Fruit fly (Drosophila melanogaster): Measurements from ENCODE around the gene fws.

fws gene

dm6 chr2L:17471524-17471923 is 9.3 kb downstream of the fws start, which contains the start of gene Sgt:
TSS of gene Sgt (plus strand) at chr2L:17471603.
- no peak for TF ChIP-seq stc (GFP tag; IDR thresholded peaks at IDR 0.05)
- no peak for TF ChIP-seq bab2 (GFP tag; optimal IDR thresholded peaks at IDR 0.05)
- no peak for TF ChIP-seq CG11085 (GFP tag; IDR thresholded peaks at IDR 0.05)
- peak; percentile 37 for TF ChIP-seq cg (GFP tag; optimal IDR thresholded peaks at IDR 0.05)
- TF ChIP-seq HmgZ (tag; optimal IDR thresholded peaks at IDR 0.05): peak; percentile 11
- TF ChIP-seq CG9932 (GFP tag; IDR thresholded peaks at IDR 0.05): no peak
- TF ChIP-seq eyg (GFP tag; optimal IDR thresholded peaks at IDR 0.05): no peak
- peak; percentile 11 for TF ChIP-seq CG2120 (GFP tag; optimal IDR thresholded peaks at IDR 0.05)
- TF ChIP-seq Nf-YB (GFP tag; optimal IDR thresholded peaks at IDR 0.05): no peak
- no peak for TF ChIP-seq scrt (GFP tag; optimal IDR thresholded peaks at IDR 0.05)
- no peak for TF ChIP-seq jumu (GFP tag; optimal IDR thresholded peaks at IDR 0.05)
- peak; percentile 93 for TF ChIP-seq cwo (GFP tag; optimal IDR thresholded peaks at IDR 0.05)
- TF ChIP-seq grau (tag; optimal IDR thresholded peaks at IDR 0.05): peak; percentile 4
- TF ChIP-seq Trl (optimal IDR thresholded peaks at IDR 0.05): peak; percentile 41 to 59
- no peak for TF ChIP-seq Trl (GFP tag; optimal IDR thresholded peaks at IDR 0.05)
- TF ChIP-seq Sox100B (GFP tag; optimal IDR thresholded peaks at IDR 0.05): no peak
- TF ChIP-seq CG18011 (GFP tag; optimal IDR thresholded peaks at IDR 0.05): peak; percentile 10
- TF ChIP-seq CG3163 (GFP tag; optimal IDR thresholded peaks at IDR 0.05): peak; percentile 29
- no peak for TF ChIP-seq Deaf1 (tag; optimal IDR thresholded peaks at IDR 0.05)
- no peak for TF ChIP-seq Lim3 (GFP tag; IDR thresholded peaks at IDR 0.05)

- TF ChIP-seq ems (GFP tag; optimal IDR thresholded peaks at IDR 0.05): no peak
- TF ChIP-seq yki (optimal IDR thresholded peaks at IDR 0.05): no peak
- peak; percentile 62 for TF ChIP-seq HmgZ (tag; optimal IDR thresholded peaks at IDR 0.05)
- peak; percentile 26; the same call in 1 of the 2 replicates for TF ChIP-seq CG11085 (GFP tag; IDR thresholded peaks at IDR 0.05)
- peak; percentile 52 for TF ChIP-seq ash1 (GFP tag; optimal IDR thresholded peaks at IDR 0.05)
- TF ChIP-seq CG17568 (GFP tag; optimal IDR thresholded peaks at IDR 0.05): peak; percentile 70
- TF ChIP-seq CG11456 (GFP tag; IDR thresholded peaks at IDR 0.05): peak; percentile 73; the same call in 1 of the 3 replicates
- no peak for TF ChIP-seq CG7357 (GFP tag; IDR thresholded peaks at IDR 0.05)
- TF ChIP-seq CG10654 (GFP tag; optimal IDR thresholded peaks at IDR 0.05): no peak
- peak; percentile 59 for TF ChIP-seq pho (GFP tag; optimal IDR thresholded peaks at IDR 0.05)
- peak; percentile 88 for TF ChIP-seq Atf6 (GFP tag; IDR thresholded peaks at IDR 0.05)
- TF ChIP-seq Tbp (GFP tag; optimal IDR thresholded peaks at IDR 0.05): no peak
- peak; percentile 19 for TF ChIP-seq CG18476 (GFP tag; optimal IDR thresholded peaks at IDR 0.05)
- TF ChIP-seq CG8290 (GFP tag; optimal IDR thresholded peaks at IDR 0.05): no peak
- TF ChIP-seq CG8290 (tag; optimal IDR thresholded peaks at IDR 0.05): peak in 1 of 2 experiments; percentile 95
- no peak for TF ChIP-seq CG12219 (GFP tag; optimal IDR thresholded peaks at IDR 0.05)
- TF ChIP-seq chif (GFP tag; optimal IDR thresholded peaks at IDR 0.05): peak in 1 of 2 experiments; percentile 27
- TF ChIP-seq CG31365 (tag; optimal IDR thresholded peaks at IDR 0.05): peak; percentile 37
- peak; percentile 61 for TF ChIP-seq NK7.1 (GFP tag; optimal IDR thresholded peaks at IDR 0.05)
- TF ChIP-seq Sry-δ (GFP tag; optimal IDR thresholded peaks at IDR 0.05): peak; percentile 14
- TF ChIP-seq scrt (GFP tag; optimal IDR thresholded peaks at IDR 0.05): peak; percentile 58
- TF ChIP-seq chm (GFP tag; IDR thresholded peaks at IDR 0.05): no peak
- no peak for TF ChIP-seq sna (GFP tag; IDR thresholded peaks at IDR 0.05; ENCODE audit: partially characterized antibody)
- TF ChIP-seq btn (GFP tag; optimal IDR thresholded peaks at IDR 0.05): no peak
- TF ChIP-seq Myb (GFP tag; optimal IDR thresholded peaks at IDR 0.05): peak; percentile 35
- TF ChIP-seq tup (GFP tag; optimal IDR thresholded peaks at IDR 0.05): peak; percentile 14
- no peak for TF ChIP-seq dati (GFP tag; IDR thresholded peaks at IDR 0.05)
- peak in 1 of 2 experiments; percentile 6 for TF ChIP-seq insv (GFP tag; optimal IDR thresholded peaks at IDR 0.05)
- no peak for TF ChIP-seq Asciz (GFP tag; optimal IDR thresholded peaks at IDR 0.05)
- TF ChIP-seq seq (GFP tag; IDR thresholded peaks at IDR 0.05): peak; percentile 35; the same call in 1 of the 2 replicates
- no peak for TF ChIP-seq gsb-n (tag; optimal IDR thresholded peaks at IDR 0.05)
- peak; percentile 85 for TF ChIP-seq PHDP (tag; optimal IDR thresholded peaks at IDR 0.05)
- no peak for TF ChIP-seq Mad (GFP tag; optimal IDR thresholded peaks at IDR 0.05)
- TF ChIP-seq Meics (GFP tag; optimal IDR thresholded peaks at IDR 0.05): peak; percentile 84
- no peak for TF ChIP-seq crp (GFP tag; optimal IDR thresholded peaks at IDR 0.05)
These were observed 10.2 kb downstream of the fws start for dm6 chr2L:17470630-17471029.

Measured in whole organism, embryonic.